Worm (Caenorhabditis elegans) whole organism, early embryonic: ENCODE data around the gene gid-2.

Experiments used
- B0310.2 ChIP-seq: sonication (generic microtip); optimal IDR thresholded peaks from 2 replicates; lab custom pipeline; 2016; ENCODE audit warnings: mild to moderate bottlenecking, missing genetic modification characterization, missing compliant biosample characterization
- F13C5.2 ChIP-seq: sonication (generic microtip); optimal IDR thresholded peaks from 2 replicates; lab custom pipeline; 2017; ENCODE audit warnings: mild to moderate bottlenecking, missing genetic modification characterization, inconsistent platforms, missing compliant biosample characterization
- aly-1 ChIP-seq: sonication (generic microtip); optimal IDR thresholded peaks from 2 replicates; lab custom pipeline; 2016; ENCODE audit warnings: missing genetic modification characterization, missing compliant biosample characterization
- ama-1 ChIP-seq: fragments of 150-350 bp; optimal IDR thresholded peaks from 2 replicates; lab custom pipeline; 2014
- ceh-13 ChIP-seq: fragments of 200-800 bp; sonication (Bioruptor generic); optimal IDR thresholded peaks from 2 replicates; lab custom pipeline; 2018; ENCODE audit warnings: mild to moderate bottlenecking, missing genetic modification characterization, missing compliant biosample characterization
- ceh-36 ChIP-seq: sonication (generic microtip); optimal IDR thresholded peaks from 2 replicates; lab custom pipeline; 2016; ENCODE audit warnings: missing genetic modification characterization, inconsistent platforms, missing compliant biosample characterization
- ets-7 ChIP-seq: sonication (generic microtip); optimal IDR thresholded peaks from 2 replicates; lab custom pipeline; 2016; ENCODE audit warnings: missing genotype, missing genetic modification characterization, missing compliant biosample characterization
- flt-1 ChIP-seq: fragments of 200-800 bp; sonication (Bioruptor generic); IDR thresholded peaks from 2 replicates; pipeline ENCODE4 v1.3.6; 2022; ENCODE audit warnings: missing genetic modification characterization, missing compliant biosample characterization
- hmbx-1 ChIP-seq: sonication (generic microtip); optimal IDR thresholded peaks from 2 replicates; lab custom pipeline; 2016; ENCODE audit warnings: mild to moderate bottlenecking, missing genetic modification characterization, missing compliant biosample characterization
- hmg-4 ChIP-seq: fragments of 200-800 bp; sonication (Bioruptor generic); optimal IDR thresholded peaks from 2 replicates; lab custom pipeline; 2018; ENCODE audit warnings: mild to moderate bottlenecking, missing genetic modification characterization, missing compliant biosample characterization
- hnd-1 ChIP-seq: sonication (generic microtip); optimal IDR thresholded peaks from 2 replicates; lab custom pipeline; 2016; ENCODE audit warnings: missing genetic modification characterization, missing compliant biosample characterization
- pes-1 ChIP-seq: fragments of 200-800 bp; sonication (Bioruptor generic); IDR thresholded peaks from 2 replicates; pipeline ENCODE4 v1.3.6; 2022; ENCODE audit warnings: missing genetic modification reagents, missing genetic modification characterization, missing compliant biosample characterization
- scrt-1 ChIP-seq: fragments of 200-800 bp; sonication (Bioruptor generic); IDR thresholded peaks from 2 replicates; pipeline ENCODE4 v1.3.6; 2022; ENCODE audit warnings: missing genetic modification characterization, missing compliant biosample characterization
- sea-1 ChIP-seq: fragments of 200-800 bp; sonication (Bioruptor generic); conservative IDR thresholded peaks from 2 replicates; pipeline ENCODE4 v1.3.6; 2022; ENCODE audit warnings: missing genetic modification characterization, missing compliant biosample characterization
- tbx-11 ChIP-seq: fragments of 200-800 bp; sonication (Bioruptor generic); IDR thresholded peaks from 2 replicates; pipeline ENCODE4 v1.3.6; 2022; ENCODE audit warnings: missing genetic modification characterization, missing compliant biosample characterization
- tbx-37 ChIP-seq: fragments of 200-800 bp; sonication (Bioruptor generic); conservative IDR thresholded peaks from 2 replicates; pipeline ENCODE4 v1.3.6; 2022; ENCODE audit warnings: missing genetic modification reagents, missing genetic modification characterization, missing compliant biosample characterization
- tra-4 ChIP-seq: sonication (generic microtip); optimal IDR thresholded peaks from 2 replicates; lab custom pipeline; 2017; ENCODE audit warnings: missing genetic modification characterization, missing compliant biosample characterization

Gene gid-2

ce11 chrX:2438857-2439256 is at the start of gene gid-2:
Gene gid-2, minus strand, starts transcription at chrX:2438957.
- TF ChIP-seq B0310.2 (no peak), hnd-1 (no peak), tra-4 (tag; lab: Kevin White, UChicago) (no peak), pes-1 (GFP tag; lab: Robert Waterston, UW) (no peak), flt-1 (GFP tag; lab: Robert Waterston, UW) (no peak), tbx-37 (no peak), ceh-13 (GFP tag; lab: Kevin White, UChicago) (no peak), sea-1 (GFP tag; lab: Robert Waterston, UW) (no peak), aly-1 (tag; lab: Kevin White, UChicago) (no peak), ceh-36 (tag; lab: Kevin White, UChicago) (no peak), hmg-4 (GFP tag; lab: Kevin White, UChicago) (no peak), scrt-1 (GFP tag; lab: Robert Waterston, UW) (no peak), ama-1 (lab: Kevin White, UChicago) (no peak), hmbx-1 (tag; lab: Kevin White, UChicago) (no peak), ets-7 (tag; lab: Kevin White, UChicago) (no peak), F13C5.2 (no peak), tbx-11 (no peak)

ce11 chrX:2483078-2483477 is 44.3 kb upstream of the gid-2 start, which contains the start of gene K02E10.4:
Gene K02E10.4, plus strand, starts transcription at chrX:2483263.
- TF ChIP-seq ceh-36 (tag; lab: Kevin White, UChicago) (no peak), ama-1 (lab: Kevin White, UChicago) (no peak), ets-7 (tag; lab: Kevin White, UChicago) (no peak), hmg-4 (GFP tag; lab: Kevin White, UChicago) (no peak), tbx-37 (no peak), aly-1 (tag; lab: Kevin White, UChicago) (no peak), flt-1 (GFP tag; lab: Robert Waterston, UW) (no peak)

- TF ChIP-seq sea-1 (GFP tag; lab: Robert Waterston, UW) (no peak), ceh-13 (GFP tag; lab: Kevin White, UChicago) (no peak), F13C5.2 (no peak), pes-1 (GFP tag; lab: Robert Waterston, UW) (no peak), ama-1 (lab: Kevin White, UChicago) (no peak), aly-1 (tag; lab: Kevin White, UChicago) (no peak), tbx-11 (no peak), flt-1 (GFP tag; lab: Robert Waterston, UW) (no peak), scrt-1 (GFP tag; lab: Robert Waterston, UW) (no peak), B0310.2 (no peak), ceh-36 (tag; lab: Kevin White, UChicago) (no peak), ets-7 (tag; lab: Kevin White, UChicago) (no peak), tra-4 (tag; lab: Kevin White, UChicago) (no peak), hmg-4 (GFP tag; lab: Kevin White, UChicago) (no peak), tbx-37 (no peak), hmbx-1 (tag; lab: Kevin White, UChicago) (no peak)
Observed at ce11 chrX:2482622-2483021, 43.9 kb upstream of the gid-2 start, which contains the start of gene K02E10.6. Gene K02E10.6, minus strand, starts transcription at chrX:2482770.

- TF ChIP-seq scrt-1 (GFP tag; lab: Robert Waterston, UW) (no peak), sea-1 (GFP tag; lab: Robert Waterston, UW) (no peak), ceh-13 (GFP tag; lab: Kevin White, UChicago) (no peak), hmbx-1 (tag; lab: Kevin White, UChicago) (no peak), ama-1 (lab: Kevin White, UChicago) (no peak), flt-1 (GFP tag; lab: Robert Waterston, UW) (no peak), tbx-37 (no peak), ceh-36 (tag; lab: Kevin White, UChicago) (no peak), aly-1 (tag; lab: Kevin White, UChicago) (no peak), ets-7 (tag; lab: Kevin White, UChicago) (no peak), B0310.2 (no peak), tbx-11 (no peak), F13C5.2 (no peak), hmg-4 (GFP tag; lab: Kevin White, UChicago) (no peak), hnd-1 (no peak), pes-1 (GFP tag; lab: Robert Waterston, UW) (no peak), tra-4 (tag; lab: Kevin White, UChicago) (no peak)
Observed at ce11 chrX:2478823-2479222, 40.1 kb upstream of the gid-2 start, which contains the start of gene K02E10.5. Gene K02E10.5, minus strand, starts transcription at chrX:2478923.

ce11 chrX:2475873-2476272 is 37.1 kb upstream of the gid-2 start, which contains the start of gene R04B3.3:
Gene R04B3.3, minus strand, starts transcription at chrX:2475973.
- no peak for TF ChIP-seq flt-1 (GFP tag; lab: Robert Waterston, UW)
- no peak for TF ChIP-seq pes-1 (GFP tag; lab: Robert Waterston, UW)
- no peak for TF ChIP-seq tbx-11
- TF ChIP-seq aly-1 (tag; lab: Kevin White, UChicago), result no peak
- no peak for TF ChIP-seq F13C5.2
- no peak for TF ChIP-seq ceh-13 (GFP tag; lab: Kevin White, UChicago)
- TF ChIP-seq tbx-37, result no peak
- TF ChIP-seq hnd-1, result no peak
- no peak for TF ChIP-seq ama-1 (lab: Kevin White, UChicago)
- no peak for TF ChIP-seq ets-7 (tag; lab: Kevin White, UChicago)
- TF ChIP-seq hmbx-1 (tag; lab: Kevin White, UChicago), result no peak
- TF ChIP-seq tra-4 (tag; lab: Kevin White, UChicago), result no peak
- TF ChIP-seq B0310.2, result no peak
- TF ChIP-seq ceh-36 (tag; lab: Kevin White, UChicago), result no peak
- no peak for TF ChIP-seq scrt-1 (GFP tag; lab: Robert Waterston, UW)

ce11 chrX:2473618-2474017 is 34.9 kb upstream of the gid-2 start, which contains the start of gene R04B3.2:
Gene R04B3.2, minus strand, starts transcription at chrX:2473718.
- no peak for TF ChIP-seq tbx-37
- TF ChIP-seq ceh-13 (GFP tag; lab: Kevin White, UChicago), result no peak

ce11 chrX:2471303-2471702 is 32.5 kb upstream of the gid-2 start, which contains the start of gene R04B3.1:
Gene R04B3.1, minus strand, starts transcription at chrX:2471403.
- TF ChIP-seq sea-1 (GFP tag; lab: Robert Waterston, UW), result no peak
- TF ChIP-seq flt-1 (GFP tag; lab: Robert Waterston, UW), result no peak
- TF ChIP-seq tra-4 (tag; lab: Kevin White, UChicago), result no peak
- no peak for TF ChIP-seq ets-7 (tag; lab: Kevin White, UChicago)
- no peak for TF ChIP-seq ceh-36 (tag; lab: Kevin White, UChicago)
- TF ChIP-seq scrt-1 (GFP tag; lab: Robert Waterston, UW), result no peak
- TF ChIP-seq B0310.2, result no peak
- TF ChIP-seq hmbx-1 (tag; lab: Kevin White, UChicago), result no peak
- no peak for TF ChIP-seq hnd-1
- TF ChIP-seq aly-1 (tag; lab: Kevin White, UChicago), result no peak
